Fruit fly (Drosophila melanogaster): ENCODE results near the gene CG9953.

The CG9953 gene

DNA sequence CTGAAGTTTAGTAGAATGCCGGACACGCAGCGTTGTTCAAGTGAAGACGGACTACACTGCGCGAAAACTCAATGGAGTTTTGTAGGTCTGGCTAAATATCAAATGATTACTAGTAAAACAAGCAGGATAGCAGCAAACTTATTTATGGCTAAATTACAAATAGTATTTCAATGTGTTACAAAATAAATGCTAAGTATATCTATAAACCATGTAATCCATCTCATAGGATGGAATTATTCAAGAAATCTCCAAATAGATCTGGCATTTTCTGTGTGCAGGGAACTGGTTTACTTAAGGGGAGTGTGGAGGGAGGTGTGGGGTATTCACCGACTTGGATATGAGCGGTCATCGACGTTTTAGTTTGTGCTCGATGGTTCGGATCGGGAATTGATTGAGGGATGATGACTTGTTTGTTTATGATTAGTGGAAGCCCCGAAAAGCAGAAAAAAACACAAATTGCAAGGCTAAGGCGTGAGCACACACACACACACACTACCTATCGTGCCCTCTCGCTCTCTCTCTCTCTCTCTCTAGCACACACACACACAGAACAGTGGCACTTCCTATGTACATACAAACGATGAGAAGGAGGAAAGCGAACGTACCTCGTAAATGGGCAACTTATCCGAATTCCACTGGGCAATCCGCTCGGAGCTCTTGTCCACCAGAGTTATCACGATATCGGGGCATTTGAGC lies 5.5 kb upstream of the CG9953 start (continued):
- TF ChIP-seq gce (GFP tag; IDR thresholded peaks at IDR 0.05) (peak; percentile 46; the same call in 1 of the 3 replicates), CG10147 (GFP tag; optimal IDR thresholded peaks at IDR 0.05) (peak; percentile 54), repo (GFP tag; optimal IDR thresholded peaks at IDR 0.05) (peak; percentile 71), TFAM (GFP tag; optimal IDR thresholded peaks at IDR 0.05) (peak; percentile 40), Dref (GFP tag; IDR thresholded peaks at IDR 0.05) (no peak), stwl (tag; optimal IDR thresholded peaks at IDR 0.05) (no peak), CG1792 (GFP tag; optimal IDR thresholded peaks at IDR 0.05) (peak; percentile 73), CG2116 (GFP tag; optimal IDR thresholded peaks at IDR 0.05) (peak; percentile 21), HLHmδ (GFP tag; optimal IDR thresholded peaks at IDR 0.05) (no peak), CG18599 (GFP tag; optimal IDR thresholded peaks at IDR 0.05) (peak; percentile 87), CG17361 (GFP tag; IDR thresholded peaks at IDR 0.05) (peak; percentile 80), croc (GFP tag; conservative IDR thresholded peaks at IDR 0.05) (peak; percentile 64; the same call in 2 of the 3 replicates), en (GFP tag; optimal IDR thresholded peaks at IDR 0.05) (peak; percentile 75), Oaz (GFP tag; IDR thresholded peaks at IDR 0.05) (peak; percentile 47; the same call in 1 of the 2 replicates), Doc2 (GFP tag; IDR thresholded peaks at IDR 0.05) (no peak), Rfx (GFP tag; IDR thresholded peaks at IDR 0.05) (peak; percentile 78), bbx (GFP tag; IDR thresholded peaks at IDR 0.05; ENCODE audit: partially characterized antibody) (no peak), NC2β (GFP tag; optimal IDR thresholded peaks at IDR 0.05) (peak; percentile 76), CG2678 (tag; optimal IDR thresholded peaks at IDR 0.05) (peak; percentile 89), CG14014 (GFP tag; IDR thresholded peaks at IDR 0.05) (peak; percentile 81), stc (GFP tag; IDR thresholded peaks at IDR 0.05) (peak; percentile 64; the same call in 1 of the 2 replicates), tio (GFP tag; optimal IDR thresholded peaks at IDR 0.05) (peak; percentile 79), CG1529 (GFP tag; optimal IDR thresholded peaks at IDR 0.05) (peak; percentile 77), Dip3 (GFP tag; optimal IDR thresholded peaks at IDR 0.05) (peak; percentile 80), CG13296 (GFP tag; optimal IDR thresholded peaks at IDR 0.05) (peak; percentile 71), maf-S (GFP tag; optimal IDR thresholded peaks at IDR 0.05) (peak; percentile 60), Awh (GFP tag; IDR thresholded peaks at IDR 0.05) (peak; percentile 65; the same call in 1 of the 2 replicates), ara (GFP tag; IDR thresholded peaks at IDR 0.05) (peak; percentile 67), ftz-f1 (GFP tag; optimal IDR thresholded peaks at IDR 0.05) (no peak), insv (GFP tag; optimal IDR thresholded peaks at IDR 0.05) (no peak), unc-4 (GFP tag; IDR thresholded peaks at IDR 0.05; ENCODE audit: partially characterized antibody) (no peak), B-H1 (GFP tag; IDR thresholded peaks at IDR 0.05) (peak; percentile 42; the same call in 1 of the 3 replicates), CG12104 (GFP tag; optimal IDR thresholded peaks at IDR 0.05) (peak; percentile 73), cg (GFP tag; optimal IDR thresholded peaks at IDR 0.05) (peak; percentile 86), Pdp1 (GFP tag; optimal IDR thresholded peaks at IDR 0.05) (peak; percentile 74 to 75), CG16813 (GFP tag; IDR thresholded peaks at IDR 0.05; ENCODE audit: partially characterized antibody) (no peak), hth (optimal IDR thresholded peaks at IDR 0.05) (no peak), Vsx1 (GFP tag; optimal IDR thresholded peaks at IDR 0.05) (peak; percentile 49), Poxn (GFP tag; IDR thresholded peaks at IDR 0.05) (no peak), ttk (GFP tag; IDR thresholded peaks at IDR 0.05) (peak; percentile 70), Dip2 (GFP tag; IDR thresholded peaks at IDR 0.05) (no peak), CG32772 (GFP tag; IDR thresholded peaks at IDR 0.05) (peak; percentile 66), Spps (tag; optimal IDR thresholded peaks at IDR 0.05) (peak; percentile 72), Rx (GFP tag; IDR thresholded peaks at IDR 0.05) (no peak), sqz (GFP tag; optimal IDR thresholded peaks at IDR 0.05) (peak; percentile 30), tgo (GFP tag; IDR thresholded peaks at IDR 0.05) (peak; percentile 82), Taf1 (GFP tag; IDR thresholded peaks at IDR 0.05) (peak; percentile 40; the same call in 1 of the 2 replicates), Hand (GFP tag; optimal IDR thresholded peaks at IDR 0.05) (peak; percentile 27), dpn (GFP tag; optimal IDR thresholded peaks at IDR 0.05) (peak; percentile 82 to 83), amos (GFP tag; IDR thresholded peaks at IDR 0.05; ENCODE audit: partially characterized antibody) (no peak)

Measured in whole organism, embryonic.